Fruit fly (Drosophila melanogaster) whole organism, prepupa: ENCODE data around the gene CG6418.

Experiments
- CG10631 ChIP-seq: fragments of 200-800 bp; sonication (Bioruptor generic); optimal IDR thresholded peaks from 2 replicates; lab custom pipeline; 2016; ENCODE audit warnings: missing biosample characterization, missing genetic modification characterization
- CG10669 ChIP-seq: fragments of 200-800 bp; sonication (Bioruptor generic); optimal IDR thresholded peaks from 3 replicates; lab custom pipeline; 2018; ENCODE audit warnings: missing biosample characterization, mild to moderate bottlenecking, missing genetic modification characterization, moderate library complexity
- CG11294 ChIP-seq: fragments of 200-800 bp; sonication (Bioruptor generic); IDR thresholded peaks from 2 replicates; pipeline ENCODE4 v1.3.6; 2022; ENCODE audit warnings: missing biosample characterization, missing genetic modification characterization
- CG11762 ChIP-seq: fragments of 200-800 bp; sonication (Bioruptor generic); optimal IDR thresholded peaks from 3 replicates; lab custom pipeline; 2016; ENCODE audit warnings: missing biosample characterization, missing genetic modification characterization; ENCODE audit not compliant: insufficient read depth
- CG11902 ChIP-seq: fragments of 200-800 bp; sonication (Bioruptor generic); optimal IDR thresholded peaks from 3 replicates; lab custom pipeline; 2016; ENCODE audit warnings: missing biosample characterization, missing genetic modification characterization
- CG15336 ChIP-seq: fragments of 200-800 bp; sonication (Bioruptor generic); IDR thresholded peaks from 2 replicates; pipeline ENCODE4 v1.3.6; 2022; ENCODE audit warnings: missing biosample characterization, missing genetic modification characterization
- CG1621 ChIP-seq: fragments of 200-800 bp; sonication (Bioruptor generic); optimal IDR thresholded peaks from 3 replicates; lab custom pipeline; 2018; ENCODE audit warnings: missing biosample characterization, mild to moderate bottlenecking, missing genetic modification characterization
- CG16779 ChIP-seq: fragments of 200-800 bp; sonication (Bioruptor generic); optimal IDR thresholded peaks from 3 replicates; lab custom pipeline; 2017; ENCODE audit warnings: missing biosample characterization, mild to moderate bottlenecking, missing genetic modification characterization
- CG3032 ChIP-seq: fragments of 200-800 bp; optimal IDR thresholded peaks from 2 replicates; lab custom pipeline; 2019; ENCODE audit warnings: missing biosample characterization, mild to moderate bottlenecking, missing genetic modification characterization, moderate library complexity
- CG31627 ChIP-seq: fragments of 200-800 bp; sonication (Bioruptor generic); optimal IDR thresholded peaks from 3 replicates; lab custom pipeline; 2016; ENCODE audit warnings: missing biosample characterization, missing genetic modification characterization
- CG32006 ChIP-seq: fragments of 200-800 bp; sonication (Bioruptor generic); optimal IDR thresholded peaks from 3 replicates; lab custom pipeline; 2017; ENCODE audit warnings: missing biosample characterization, mild to moderate bottlenecking, missing genetic modification characterization
- CG4318 ChIP-seq: fragments of 200-800 bp; sonication (Bioruptor generic); optimal IDR thresholded peaks from 3 replicates; lab custom pipeline; 2017; ENCODE audit warnings: missing biosample characterization, mild to moderate bottlenecking, missing genetic modification characterization
- CG6163 ChIP-seq: fragments of 200-800 bp; sonication (Bioruptor generic); IDR thresholded peaks from 3 replicates; pipeline ENCODE4 v1.3.6; 2022; ENCODE audit warnings: missing biosample characterization, missing genetic modification characterization
- CG6276 ChIP-seq: fragments of 200-800 bp; sonication (Bioruptor generic); optimal IDR thresholded peaks from 2 replicates; lab custom pipeline; 2017; ENCODE audit warnings: missing biosample characterization, mild to moderate bottlenecking, missing genetic modification characterization
- CG6792 ChIP-seq: fragments of 200-800 bp; sonication (Bioruptor generic); optimal IDR thresholded peaks from 3 replicates; lab custom pipeline; 2016; ENCODE audit warnings: missing biosample characterization, missing genetic modification characterization
- CG6808 ChIP-seq: fragments of 200-800 bp; sonication (Bioruptor generic); optimal IDR thresholded peaks from 3 replicates; lab custom pipeline; 2017; ENCODE audit warnings: missing biosample characterization, missing genetic modification characterization, mild to moderate bottlenecking, moderate library complexity, missing genetic modification reagents
- CG7368 ChIP-seq: fragments of 200-800 bp; sonication (Bioruptor generic); optimal IDR thresholded peaks from 3 replicates; lab custom pipeline; 2016; ENCODE audit warnings: missing biosample characterization, missing genetic modification characterization
- CG8119 ChIP-seq: fragments of 200-800 bp; sonication (Bioruptor generic); IDR thresholded peaks from 3 replicates; pipeline ENCODE4 v1.3.6; 2022; ENCODE audit warnings: missing biosample characterization, missing genetic modification characterization
- CG8319 ChIP-seq: fragments of 200-800 bp; sonication (Bioruptor generic); optimal IDR thresholded peaks from 3 replicates; lab custom pipeline; 2016; ENCODE audit warnings: missing biosample characterization, missing genetic modification characterization
- CG8632 ChIP-seq: fragments of 200-800 bp; sonication (Bioruptor generic); optimal IDR thresholded peaks from 3 replicates; lab custom pipeline; 2016; ENCODE audit warnings: missing biosample characterization, missing genetic modification characterization
- CG9139 ChIP-seq: fragments of 200-800 bp; sonication (Bioruptor generic); optimal IDR thresholded peaks from 3 replicates; lab custom pipeline; 2017; ENCODE audit warnings: missing biosample characterization, mild to moderate bottlenecking, missing genetic modification characterization
- Eip75B ChIP-seq: fragments of 200-800 bp; sonication (Bioruptor generic); optimal IDR thresholded peaks from 3 replicates; lab custom pipeline; 2016; ENCODE audit warnings: missing biosample characterization, missing genetic modification characterization
- Eip93F ChIP-seq: fragments of 200-800 bp; sonication (Bioruptor generic); optimal IDR thresholded peaks from 2 replicates; lab custom pipeline; 2016; ENCODE audit warnings: missing biosample characterization, mild to moderate bottlenecking, missing genetic modification characterization
- Ets21C ChIP-seq: fragments of 200-800 bp; sonication (Bioruptor generic); optimal IDR thresholded peaks from 3 replicates; lab custom pipeline; 2016; ENCODE audit warnings: missing biosample characterization, missing genetic modification characterization
- Ets96B ChIP-seq: fragments of 200-800 bp; optimal IDR thresholded peaks from 2 replicates; lab custom pipeline; 2019; ENCODE audit warnings: missing biosample characterization, mild to moderate bottlenecking, missing genetic modification characterization, moderate library complexity
- Gug ChIP-seq: fragments of 200-800 bp; sonication (Bioruptor generic); IDR thresholded peaks from 2 replicates; pipeline ENCODE4 v1.3.6; 2022; ENCODE audit warnings: missing biosample characterization, missing genetic modification characterization
- Hr4 ChIP-seq: fragments of 200-800 bp; sonication (Bioruptor generic); optimal IDR thresholded peaks from 3 replicates; lab custom pipeline; 2016; ENCODE audit warnings: missing biosample characterization, missing genetic modification characterization
- Lpt ChIP-seq: fragments of 200-800 bp; sonication (Bioruptor generic); optimal IDR thresholded peaks from 3 replicates; lab custom pipeline; 2016; ENCODE audit warnings: missing biosample characterization, missing genetic modification characterization
- Met ChIP-seq: fragments of 200-800 bp; sonication (Bioruptor generic); optimal IDR thresholded peaks from 3 replicates; lab custom pipeline; 2016; ENCODE audit warnings: missing biosample characterization, missing genetic modification characterization
- OdsH ChIP-seq: fragments of 200-800 bp; sonication (Bioruptor generic); optimal IDR thresholded peaks from 3 replicates; lab custom pipeline; 2016; ENCODE audit warnings: missing biosample characterization, missing genetic modification characterization
- Sox102F ChIP-seq: fragments of 200-800 bp; sonication (Bioruptor generic); optimal IDR thresholded peaks from 2 replicates; lab custom pipeline; 2016; ENCODE audit warnings: missing biosample characterization, mild to moderate bottlenecking, missing genetic modification characterization
- Sox15 ChIP-seq: fragments of 200-800 bp; sonication (Bioruptor generic); optimal IDR thresholded peaks from 3 replicates; lab custom pipeline; 2016; ENCODE audit warnings: missing biosample characterization, missing genetic modification characterization
- achi ChIP-seq: fragments of 200-800 bp; sonication (Bioruptor generic); optimal IDR thresholded peaks from 3 replicates; lab custom pipeline; 2016; ENCODE audit warnings: missing biosample characterization, missing genetic modification characterization
- cyc ChIP-seq: fragments of 200-800 bp; sonication (Bioruptor generic); optimal IDR thresholded peaks from 3 replicates; lab custom pipeline; 2016; ENCODE audit warnings: missing biosample characterization, missing genetic modification characterization
- dac ChIP-seq: fragments of 200-800 bp; sonication (Bioruptor generic); optimal IDR thresholded peaks from 2 replicates; lab custom pipeline; 2017; ENCODE audit warnings: missing biosample characterization, mild to moderate bottlenecking, missing genetic modification characterization
- dsx ChIP-seq: fragments of 200-800 bp; optimal IDR thresholded peaks from 3 replicates; lab custom pipeline; 2019; ENCODE audit warnings: missing biosample characterization, mild to moderate bottlenecking, missing genetic modification characterization, moderate library complexity; ENCODE audit not compliant: poor library complexity, severe bottlenecking
- eg ChIP-seq: fragments of 200-800 bp; sonication (Bioruptor generic); IDR thresholded peaks from 3 replicates; pipeline ENCODE4 v1.3.6; 2022; ENCODE audit warnings: missing biosample characterization, missing genetic modification characterization
- esn ChIP-seq: fragments of 200-800 bp; sonication (Bioruptor generic); optimal IDR thresholded peaks from 2 replicates; lab custom pipeline; 2016; ENCODE audit warnings: missing biosample characterization, mild to moderate bottlenecking, missing genetic modification characterization, moderate library complexity
- fd59A ChIP-seq: fragments of 200-800 bp; sonication (Bioruptor generic); optimal IDR thresholded peaks from 2 replicates; lab custom pipeline; 2017; ENCODE audit warnings: missing biosample characterization, mild to moderate bottlenecking, missing genetic modification characterization, missing genetic modification reagents
- fd85E ChIP-seq: fragments of 200-800 bp; sonication (Bioruptor generic); optimal IDR thresholded peaks from 3 replicates; lab custom pipeline; 2016; ENCODE audit warnings: missing biosample characterization, missing genetic modification characterization
- lz ChIP-seq: fragments of 200-800 bp; sonication (Bioruptor generic); optimal IDR thresholded peaks from 3 replicates; lab custom pipeline; 2016; ENCODE audit warnings: missing biosample characterization, missing genetic modification characterization
- net ChIP-seq: fragments of 200-800 bp; sonication (Bioruptor generic); optimal IDR thresholded peaks from 3 replicates; lab custom pipeline; 2016; ENCODE audit warnings: missing biosample characterization, missing genetic modification characterization
- salr ChIP-seq, 2 experiments: fragments of 200-800 bp; sonication (Bioruptor generic); optimal IDR thresholded peaks; 3 replicates each; lab custom pipeline; 2016 to 2018; ENCODE audit warnings: missing biosample characterization in 2 of 2, missing genetic modification characterization in 2 of 2, mild to moderate bottlenecking in 1 of 2
- spab ChIP-seq: fragments of 200-800 bp; sonication (Bioruptor generic); optimal IDR thresholded peaks from 2 replicates; lab custom pipeline; 2017; ENCODE audit warnings: missing biosample characterization, mild to moderate bottlenecking, missing genetic modification characterization, missing genetic modification reagents
- svp ChIP-seq: fragments of 200-800 bp; sonication (Bioruptor generic); peaks from one replicate; lab custom pipeline; 2016; ENCODE audit warnings: missing biosample characterization, missing genetic modification characterization
- topi ChIP-seq: fragments of 200-800 bp; sonication (Bioruptor generic); optimal IDR thresholded peaks from 3 replicates; lab custom pipeline; 2016; ENCODE audit warnings: missing biosample characterization, missing genetic modification characterization

The CG6418 gene

DNA sequence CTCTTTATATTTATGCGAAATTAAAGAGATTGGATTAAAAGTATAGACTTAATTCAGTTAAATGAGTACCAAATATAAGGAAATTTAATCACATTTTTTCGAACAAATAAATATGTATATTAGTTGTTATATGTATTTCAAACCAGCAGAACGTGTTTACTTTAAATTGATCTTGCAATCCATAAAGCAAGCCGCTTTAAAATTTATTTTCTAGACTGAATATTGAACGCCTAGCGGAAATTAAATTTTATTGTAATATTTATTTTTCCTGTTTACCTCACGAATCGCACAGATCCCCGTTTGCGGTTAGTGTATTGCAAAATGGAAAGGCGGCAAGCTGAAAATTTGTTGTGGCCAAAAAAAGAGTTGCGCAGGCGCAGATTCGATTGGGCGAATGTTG lies 48.5 kb upstream of the CG6418 start (continued):
- TF ChIP-seq cyc (GFP tag; lab: Kevin White, UChicago) (no peak), esn (GFP tag; lab: Kevin White, UChicago) (peak; percentile 33), CG6276 (GFP tag; lab: Kevin White, UChicago) (peak; percentile 29), dac (GFP tag; lab: Kevin White, UChicago) (no peak), CG11762 (no peak), net (GFP tag; lab: Kevin White, UChicago) (no peak), Met (GFP tag; lab: Kevin White, UChicago) (peak; percentile 38), svp (GFP tag; lab: Kevin White, UChicago) (peak; percentile 69), Ets21C (no peak), CG8319 (GFP tag; lab: Kevin White, UChicago) (no peak), CG6792 (no peak), Sox15 (GFP tag; lab: Kevin White, UChicago) (no peak), Gug (GFP tag; lab: Robert Waterston, UW) (no peak), fd85E (GFP tag; lab: Kevin White, UChicago) (no peak), CG3032 (tag; lab: Kevin White, UChicago) (no peak)
- TF ChIP-seq, all 60 proteins: peak for 14

dm6 chr3L:10924683-10925082 lies 45.8 kb upstream of the CG6418 start:
- no peak for TF ChIP-seq CG6276 (GFP tag; lab: Kevin White, UChicago)
- no peak for TF ChIP-seq CG6808 (GFP tag; lab: Kevin White, UChicago)
- TF ChIP-seq Ets96B (tag; lab: Kevin White, UChicago): no peak
- TF ChIP-seq CG32006 (GFP tag; lab: Kevin White, UChicago): peak; percentile 30
- no peak for TF ChIP-seq CG8632
- no peak for TF ChIP-seq Sox102F (GFP tag; lab: Kevin White, UChicago)

DNA sequence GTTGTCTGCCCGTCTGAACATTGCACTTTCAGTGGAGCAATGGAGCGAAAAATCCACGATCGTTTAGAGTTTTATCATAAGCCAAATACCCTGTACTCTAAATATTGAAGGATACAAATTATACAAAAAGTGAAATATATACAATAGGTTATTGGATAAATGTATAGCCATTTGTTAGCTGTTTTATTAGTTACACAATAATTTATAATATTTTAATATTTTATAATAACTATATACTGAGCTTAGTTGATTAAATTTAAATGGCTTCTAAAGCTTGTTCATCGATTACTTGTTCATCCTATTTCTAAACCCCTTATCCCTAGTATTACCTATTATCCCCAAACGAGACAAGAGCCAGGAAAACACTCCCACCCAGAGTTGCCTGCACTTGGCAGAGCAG lies 44.1 kb upstream of the CG6418 start:
- TF ChIP-seq CG6163 (GFP tag; lab: Robert Waterston, UW) (no peak), OdsH (GFP tag; lab: Kevin White, UChicago) (peak; percentile 51), spab (peak; percentile 68), Sox15 (GFP tag; lab: Kevin White, UChicago) (no peak), CG9139 (GFP tag; lab: Kevin White, UChicago) (no peak), CG3032 (tag; lab: Kevin White, UChicago) (peak; percentile 84), CG8632 (peak; percentile 31), eg (GFP tag; lab: Robert Waterston, UW) (no peak), CG6276 (GFP tag; lab: Kevin White, UChicago) (peak; percentile 30), CG7368 (GFP tag; lab: Kevin White, UChicago) (no peak), fd59A (GFP tag; lab: Kevin White, UChicago) (peak; percentile 50), Eip75B (GFP tag; lab: Kevin White, UChicago) (no peak), CG15336 (GFP tag; lab: Robert Waterston, UW) (peak; percentile 68), CG11902 (no peak), net (GFP tag; lab: Kevin White, UChicago) (peak; percentile 14), CG10669 (GFP tag; lab: Kevin White, UChicago) (peak; percentile 63), topi (GFP tag; lab: Kevin White, UChicago) (no peak), lz (GFP tag; lab: Kevin White, UChicago) (no peak), CG10631 (GFP tag; lab: Kevin White, UChicago) (peak; percentile 77), dsx (GFP tag; lab: Kevin White, UChicago) (peak; percentile 85), Lpt (GFP tag; lab: Kevin White, UChicago) (no peak), CG1621 (tag; lab: Kevin White, UChicago) (peak; percentile 21), Hr4 (GFP tag; lab: Kevin White, UChicago) (no peak), CG32006 (GFP tag; lab: Kevin White, UChicago) (peak; percentile 76), CG16779 (tag; lab: Kevin White, UChicago) (peak; percentile 3), Gug (GFP tag; lab: Robert Waterston, UW) (no peak), CG8119 (GFP tag; lab: Robert Waterston, UW) (peak; percentile 76), Sox102F (GFP tag; lab: Kevin White, UChicago) (no peak), Eip93F (GFP tag; lab: Kevin White, UChicago) (no peak), CG4318 (GFP tag; lab: Kevin White, UChicago) (peak; percentile 56), CG31627 (GFP tag; lab: Kevin White, UChicago) (no peak), CG6808 (GFP tag; lab: Kevin White, UChicago) (peak; percentile 33), CG11762 (no peak), achi (GFP tag; lab: Kevin White, UChicago) (peak; percentile 49), esn (GFP tag; lab: Kevin White, UChicago) (no peak), CG11294 (GFP tag; lab: Robert Waterston, UW) (no peak), salr (GFP tag; optimal IDR thresholded peaks at IDR 0.05; lab: Kevin White, UChicago) (peak in 1 of 2 experiments; percentile 46)
